Fruit fly (Drosophila melanogaster) whole organism, prepupa: ENCODE data around the gene haf.
A peak's percentile ranks its signal among the peaks of the same experiment; 100 is the strongest.

Experiments used
- Blimp-1 ChIP-seq: fragments of 200-800 bp; sonication (Bioruptor generic); optimal IDR thresholded peaks from 3 replicates; lab custom pipeline; 2017; ENCODE audit warnings: missing biosample characterization, missing genetic modification characterization, mild to moderate bottlenecking, moderate library complexity, missing genetic modification reagents
- CG10631 ChIP-seq: fragments of 200-800 bp; sonication (Bioruptor generic); optimal IDR thresholded peaks from 2 replicates; lab custom pipeline; 2016; ENCODE audit warnings: missing biosample characterization, missing genetic modification characterization
- CG11294 ChIP-seq: fragments of 200-800 bp; sonication (Bioruptor generic); IDR thresholded peaks from 2 replicates; pipeline ENCODE4 v1.3.6; 2022; ENCODE audit warnings: missing biosample characterization, missing genetic modification characterization
- CG15336 ChIP-seq: fragments of 200-800 bp; sonication (Bioruptor generic); IDR thresholded peaks from 2 replicates; pipeline ENCODE4 v1.3.6; 2022; ENCODE audit warnings: missing biosample characterization, missing genetic modification characterization
- CG1621 ChIP-seq: fragments of 200-800 bp; sonication (Bioruptor generic); optimal IDR thresholded peaks from 3 replicates; lab custom pipeline; 2018; ENCODE audit warnings: missing biosample characterization, mild to moderate bottlenecking, missing genetic modification characterization
- CG3032 ChIP-seq: fragments of 200-800 bp; optimal IDR thresholded peaks from 2 replicates; lab custom pipeline; 2019; ENCODE audit warnings: missing biosample characterization, mild to moderate bottlenecking, missing genetic modification characterization, moderate library complexity
- CG32006 ChIP-seq: fragments of 200-800 bp; sonication (Bioruptor generic); optimal IDR thresholded peaks from 3 replicates; lab custom pipeline; 2017; ENCODE audit warnings: missing biosample characterization, mild to moderate bottlenecking, missing genetic modification characterization
- CG34406 ChIP-seq: fragments of 200-800 bp; sonication (Bioruptor generic); optimal IDR thresholded peaks from 3 replicates; lab custom pipeline; 2016; ENCODE audit warnings: missing biosample characterization, missing genetic modification characterization
- CG3919 ChIP-seq: fragments of 200-800 bp; sonication (Bioruptor generic); optimal IDR thresholded peaks from 3 replicates; lab custom pipeline; 2016; ENCODE audit warnings: missing biosample characterization, missing genetic modification characterization
- CG6163 ChIP-seq: fragments of 200-800 bp; sonication (Bioruptor generic); IDR thresholded peaks from 3 replicates; pipeline ENCODE4 v1.3.6; 2022; ENCODE audit warnings: missing biosample characterization, missing genetic modification characterization
- CG6276 ChIP-seq: fragments of 200-800 bp; sonication (Bioruptor generic); optimal IDR thresholded peaks from 2 replicates; lab custom pipeline; 2017; ENCODE audit warnings: missing biosample characterization, mild to moderate bottlenecking, missing genetic modification characterization
- CG6808 ChIP-seq: fragments of 200-800 bp; sonication (Bioruptor generic); optimal IDR thresholded peaks from 3 replicates; lab custom pipeline; 2017; ENCODE audit warnings: missing biosample characterization, missing genetic modification characterization, mild to moderate bottlenecking, moderate library complexity, missing genetic modification reagents
- CG6854 ChIP-seq: fragments of 200-800 bp; sonication (Bioruptor generic); optimal IDR thresholded peaks from 2 replicates; lab custom pipeline; 2017; ENCODE audit warnings: missing biosample characterization, mild to moderate bottlenecking, missing genetic modification characterization
- CG7368 ChIP-seq: fragments of 200-800 bp; sonication (Bioruptor generic); optimal IDR thresholded peaks from 3 replicates; lab custom pipeline; 2016; ENCODE audit warnings: missing biosample characterization, missing genetic modification characterization
- CG8119 ChIP-seq: fragments of 200-800 bp; sonication (Bioruptor generic); IDR thresholded peaks from 3 replicates; pipeline ENCODE4 v1.3.6; 2022; ENCODE audit warnings: missing biosample characterization, missing genetic modification characterization
- CG9139 ChIP-seq: fragments of 200-800 bp; sonication (Bioruptor generic); optimal IDR thresholded peaks from 3 replicates; lab custom pipeline; 2017; ENCODE audit warnings: missing biosample characterization, mild to moderate bottlenecking, missing genetic modification characterization
- Eip78C ChIP-seq: fragments of 200-800 bp; sonication (Bioruptor generic); peaks from one replicate; lab custom pipeline; 2016; ENCODE audit warnings: missing biosample characterization, missing genetic modification characterization
- Ets21C ChIP-seq: fragments of 200-800 bp; sonication (Bioruptor generic); optimal IDR thresholded peaks from 3 replicates; lab custom pipeline; 2016; ENCODE audit warnings: missing biosample characterization, missing genetic modification characterization
- Ets96B ChIP-seq: fragments of 200-800 bp; optimal IDR thresholded peaks from 2 replicates; lab custom pipeline; 2019; ENCODE audit warnings: missing biosample characterization, mild to moderate bottlenecking, missing genetic modification characterization, moderate library complexity
- Gug ChIP-seq: fragments of 200-800 bp; sonication (Bioruptor generic); IDR thresholded peaks from 2 replicates; pipeline ENCODE4 v1.3.6; 2022; ENCODE audit warnings: missing biosample characterization, missing genetic modification characterization
- Hr38 ChIP-seq: sonication (Bioruptor generic); optimal IDR thresholded peaks from 2 replicates; lab custom pipeline; 2016; ENCODE audit warnings: missing biosample characterization, missing genetic modification characterization
- Hr4 ChIP-seq: fragments of 200-800 bp; sonication (Bioruptor generic); optimal IDR thresholded peaks from 3 replicates; lab custom pipeline; 2016; ENCODE audit warnings: missing biosample characterization, missing genetic modification characterization
- Lpt ChIP-seq: fragments of 200-800 bp; sonication (Bioruptor generic); optimal IDR thresholded peaks from 3 replicates; lab custom pipeline; 2016; ENCODE audit warnings: missing biosample characterization, missing genetic modification characterization
- Met ChIP-seq: fragments of 200-800 bp; sonication (Bioruptor generic); optimal IDR thresholded peaks from 3 replicates; lab custom pipeline; 2016; ENCODE audit warnings: missing biosample characterization, missing genetic modification characterization
- OdsH ChIP-seq: fragments of 200-800 bp; sonication (Bioruptor generic); optimal IDR thresholded peaks from 3 replicates; lab custom pipeline; 2016; ENCODE audit warnings: missing biosample characterization, missing genetic modification characterization
- Sox102F ChIP-seq: fragments of 200-800 bp; sonication (Bioruptor generic); optimal IDR thresholded peaks from 2 replicates; lab custom pipeline; 2016; ENCODE audit warnings: missing biosample characterization, mild to moderate bottlenecking, missing genetic modification characterization
- Sox14 ChIP-seq: fragments of 200-800 bp; sonication (Bioruptor generic); optimal IDR thresholded peaks from 3 replicates; lab custom pipeline; 2016; ENCODE audit warnings: missing biosample characterization, missing genetic modification characterization
- cyc ChIP-seq: fragments of 200-800 bp; sonication (Bioruptor generic); optimal IDR thresholded peaks from 3 replicates; lab custom pipeline; 2016; ENCODE audit warnings: missing biosample characterization, missing genetic modification characterization
- dac ChIP-seq: fragments of 200-800 bp; sonication (Bioruptor generic); optimal IDR thresholded peaks from 2 replicates; lab custom pipeline; 2017; ENCODE audit warnings: missing biosample characterization, mild to moderate bottlenecking, missing genetic modification characterization
- dsx ChIP-seq: fragments of 200-800 bp; optimal IDR thresholded peaks from 3 replicates; lab custom pipeline; 2019; ENCODE audit warnings: missing biosample characterization, mild to moderate bottlenecking, missing genetic modification characterization, moderate library complexity; ENCODE audit not compliant: poor library complexity, severe bottlenecking
- eg ChIP-seq: fragments of 200-800 bp; sonication (Bioruptor generic); IDR thresholded peaks from 3 replicates; pipeline ENCODE4 v1.3.6; 2022; ENCODE audit warnings: missing biosample characterization, missing genetic modification characterization
- fd59A ChIP-seq: fragments of 200-800 bp; sonication (Bioruptor generic); optimal IDR thresholded peaks from 2 replicates; lab custom pipeline; 2017; ENCODE audit warnings: missing biosample characterization, mild to moderate bottlenecking, missing genetic modification characterization, missing genetic modification reagents
- fd85E ChIP-seq: fragments of 200-800 bp; sonication (Bioruptor generic); optimal IDR thresholded peaks from 3 replicates; lab custom pipeline; 2016; ENCODE audit warnings: missing biosample characterization, missing genetic modification characterization
- fkh ChIP-seq: fragments of 200-800 bp; sonication (Bioruptor generic); optimal IDR thresholded peaks from 3 replicates; lab custom pipeline; 2017; ENCODE audit warnings: missing biosample characterization, mild to moderate bottlenecking, missing genetic modification characterization, moderate library complexity
- pdm3 ChIP-seq: fragments of 200-800 bp; sonication (Bioruptor generic); optimal IDR thresholded peaks from 3 replicates; lab custom pipeline; 2016; ENCODE audit warnings: missing biosample characterization, missing genetic modification characterization
- spab ChIP-seq: fragments of 200-800 bp; sonication (Bioruptor generic); optimal IDR thresholded peaks from 2 replicates; lab custom pipeline; 2017; ENCODE audit warnings: missing biosample characterization, mild to moderate bottlenecking, missing genetic modification characterization, missing genetic modification reagents
- svp ChIP-seq: fragments of 200-800 bp; sonication (Bioruptor generic); peaks from one replicate; lab custom pipeline; 2016; ENCODE audit warnings: missing biosample characterization, missing genetic modification characterization
- topi ChIP-seq: fragments of 200-800 bp; sonication (Bioruptor generic); optimal IDR thresholded peaks from 3 replicates; lab custom pipeline; 2016; ENCODE audit warnings: missing biosample characterization, missing genetic modification characterization
- vri ChIP-seq: fragments of 200-800 bp; sonication (Bioruptor generic); optimal IDR thresholded peaks from 3 replicates; lab custom pipeline; 2016; ENCODE audit warnings: missing biosample characterization, mild to moderate bottlenecking, missing genetic modification characterization

haf gene

dm6 chr2L:1522397-1522796 is 32.5 kb upstream of the haf start, which contains the start of gene Or22b:
Gene Or22b, plus strand, starts transcription at chr2L:1522697.
- TF ChIP-seq OdsH (no peak), spab (GFP tag; lab: Kevin White, UChicago) (no peak), CG34406 (GFP tag; lab: Kevin White, UChicago) (no peak)

- TF ChIP-seq CG32006 (GFP tag; lab: Kevin White, UChicago) (peak; percentile 34), Hr38 (GFP tag; lab: Kevin White, UChicago) (no peak), topi (GFP tag; lab: Kevin White, UChicago) (no peak), Gug (GFP tag; lab: Robert Waterston, UW) (0 out of 2 replicates have a peak, but pooled peaks have one; percentile 8), CG6276 (GFP tag; lab: Kevin White, UChicago) (peak; percentile 62), CG6163 (GFP tag; lab: Robert Waterston, UW) (0 out of 3 replicates have a peak, but pooled peaks have one; percentile 14), eg (GFP tag; lab: Robert Waterston, UW) (peak; percentile 77), Eip78C (GFP tag; lab: Kevin White, UChicago) (peak; percentile 18), CG8119 (0 out of 3 replicates have a peak, but pooled peaks have one; percentile 16), Hr4 (peak; percentile 10)
These were observed 19.7 kb upstream of the haf start for dm6 chr2L:1535231-1535630.

dm6 chr2L:1538132-1538531 is 16.8 kb upstream of the haf start:
- TF ChIP-seq dsx (GFP tag; lab: Kevin White, UChicago) (no peak), CG6163 (GFP tag; lab: Robert Waterston, UW) (peak; percentile 43; the same call in 1 of the 3 replicates), CG3919 (GFP tag; lab: Kevin White, UChicago) (peak; percentile 20), CG32006 (GFP tag; lab: Kevin White, UChicago) (peak; percentile 61), Eip78C (GFP tag; lab: Kevin White, UChicago) (peak; percentile 68), CG8119 (0 out of 3 replicates have a peak, but pooled peaks have one; percentile 36), CG9139 (no peak), CG15336 (GFP tag; lab: Robert Waterston, UW) (peak; percentile 65), CG6276 (GFP tag; lab: Kevin White, UChicago) (peak; percentile 22), eg (GFP tag; lab: Robert Waterston, UW) (0 out of 3 replicates have a peak, but pooled peaks have one; percentile 45)

dm6 chr2L:1547860-1548259 is 7.1 kb upstream of the haf start:
- TF ChIP-seq CG3919 (GFP tag; lab: Kevin White, UChicago) (no peak), Met (no peak), spab (GFP tag; lab: Kevin White, UChicago) (no peak), CG1621 (tag; lab: Kevin White, UChicago) (no peak), Hr38 (GFP tag; lab: Kevin White, UChicago) (no peak), svp (GFP tag; lab: Kevin White, UChicago) (no peak), dsx (GFP tag; lab: Kevin White, UChicago) (no peak), fd85E (GFP tag; lab: Kevin White, UChicago) (no peak), CG34406 (GFP tag; lab: Kevin White, UChicago) (no peak), CG7368 (GFP tag; lab: Kevin White, UChicago) (no peak), CG9139 (no peak), cyc (GFP tag; lab: Kevin White, UChicago) (no peak), Sox14 (no peak), CG8119 (no peak), CG15336 (GFP tag; lab: Robert Waterston, UW) (no peak), CG3032 (tag; lab: Kevin White, UChicago) (no peak), Sox102F (GFP tag; lab: Kevin White, UChicago) (no peak), vri (GFP tag; lab: Kevin White, UChicago) (no peak)

- TF ChIP-seq CG6808 (GFP tag; lab: Kevin White, UChicago) (no peak), CG3032 (tag; lab: Kevin White, UChicago) (peak; percentile 19), CG7368 (GFP tag; lab: Kevin White, UChicago) (no peak), Blimp-1 (GFP tag; lab: Kevin White, UChicago) (no peak), pdm3 (GFP tag; lab: Kevin White, UChicago) (no peak), cyc (GFP tag; lab: Kevin White, UChicago) (peak; percentile 4), dac (GFP tag; lab: Kevin White, UChicago) (no peak), CG10631 (GFP tag; lab: Kevin White, UChicago) (no peak), fd85E (GFP tag; lab: Kevin White, UChicago) (no peak), Met (no peak), CG32006 (GFP tag; lab: Kevin White, UChicago) (peak; percentile 24), CG6854 (peak; percentile 20), CG11294 (GFP tag; lab: Robert Waterston, UW) (no peak), Ets96B (tag; lab: Kevin White, UChicago) (peak; percentile 32), fkh (no peak), CG1621 (tag; lab: Kevin White, UChicago) (no peak), Hr38 (GFP tag; lab: Kevin White, UChicago) (no peak), fd59A (no peak), svp (GFP tag; lab: Kevin White, UChicago) (peak; percentile 65), Lpt (no peak), Ets21C (GFP tag; lab: Kevin White, UChicago) (no peak)
These were observed 2.0 kb downstream of the haf start for dm6 chr2L:1556697-1557564.
